Fruit fly (Drosophila melanogaster): ENCODE results near the gene be.

- TF ChIP-seq CG8478 (optimal IDR thresholded peaks at IDR 0.05) (no peak), CTCF (optimal IDR thresholded peaks at IDR 0.05) (no peak)
Observed at dm6 chrX:15079945-15080344, 55.7 kb downstream of the be start.
